Worm (Caenorhabditis elegans) whole organism, L4/young adult: ENCODE results near the gene C36H8.1.

ENCODE experiments used
- W03F9.2 ChIP-seq: fragments of 150-350 bp; optimal IDR thresholded peaks from 2 replicates; lab custom pipeline; 2014; ENCODE audit warnings: missing biosample characterization, missing genetic modification characterization
- dao-5 ChIP-seq: sonication (generic microtip); optimal IDR thresholded peaks from 2 replicates; lab custom pipeline; 2016; ENCODE audit warnings: missing genotype, missing genetic modification characterization, moderate library complexity, missing compliant biosample characterization
- him-1 ChIP-seq: sonication (generic microtip); optimal IDR thresholded peaks from 2 replicates; lab custom pipeline; 2016; ENCODE audit warnings: missing genotype, missing genetic modification reagents, missing genetic modification characterization, missing compliant biosample characterization

DNA sequence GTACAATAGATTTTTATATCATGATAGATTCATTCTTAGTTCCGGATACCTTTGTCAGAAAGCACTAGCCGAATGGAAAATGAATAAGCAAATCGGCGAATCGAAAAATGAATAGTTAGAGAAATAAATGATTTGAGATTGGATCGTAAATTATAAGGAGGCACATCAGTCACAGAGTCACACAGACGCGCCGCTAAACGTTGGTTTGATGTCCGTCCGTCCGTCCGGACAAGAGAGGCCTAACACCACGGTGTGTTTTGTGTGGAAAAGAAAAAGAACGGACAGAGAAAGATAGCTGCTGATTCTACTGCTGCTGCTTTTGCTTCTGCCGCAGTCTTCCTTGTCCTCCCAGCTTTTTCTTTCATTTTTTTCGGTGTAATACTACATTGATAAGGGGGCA is 43.7 kb downstream of the C36H8.1 start:
- no peak for TF ChIP-seq dao-5
- TF ChIP-seq him-1 (tag; lab: Kevin White, UChicago) = no peak
- TF ChIP-seq W03F9.2 = no peak
